Fruit fly (Drosophila melanogaster) whole organism, pupa: ENCODE measurements around the gene Or82a.

Source experiments
- CG10348 ChIP-seq: fragments of 200-800 bp; sonication (Bioruptor generic); IDR thresholded peaks from 2 replicates; pipeline ENCODE4 v1.3.6; 2022; ENCODE audit warnings: missing biosample characterization, missing genetic modification characterization
- CG12605 ChIP-seq: fragments of 200-800 bp; sonication (Bioruptor generic); IDR thresholded peaks from 2 replicates; pipeline ENCODE4 v1.3.6; 2022; ENCODE audit warnings: missing biosample characterization, missing genetic modification characterization
- CG13204 ChIP-seq: fragments of 200-800 bp; sonication (Bioruptor generic); optimal IDR thresholded peaks from 2 replicates; lab custom pipeline; 2018; ENCODE audit warnings: missing biosample characterization, mild to moderate bottlenecking, missing genetic modification characterization, moderate library complexity
- CG14655 ChIP-seq: fragments of 200-800 bp; sonication (Bioruptor generic); optimal IDR thresholded peaks from 3 replicates; lab custom pipeline; 2017; ENCODE audit warnings: mild to moderate bottlenecking, missing biosample characterization, missing genetic modification reagents, missing genetic modification characterization
- CG17806 ChIP-seq: fragments of 200-800 bp; sonication (Bioruptor generic); optimal IDR thresholded peaks from 2 replicates; lab custom pipeline; 2018; ENCODE audit warnings: missing biosample characterization, mild to moderate bottlenecking, missing genetic modification characterization, moderate library complexity
- CG32121 ChIP-seq: fragments of 200-800 bp; sonication (Bioruptor generic); IDR thresholded peaks from 2 replicates; pipeline ENCODE4 v1.3.6; 2022; ENCODE audit warnings: missing biosample characterization, missing genetic modification characterization
- CG34367 ChIP-seq: fragments of 200-800 bp; sonication (Bioruptor generic); optimal IDR thresholded peaks from 2 replicates; lab custom pipeline; 2018; ENCODE audit warnings: missing biosample characterization, mild to moderate bottlenecking, missing genetic modification characterization
- CG4496 ChIP-seq: fragments of 200-800 bp; sonication (Bioruptor generic); IDR thresholded peaks from 3 replicates; pipeline ENCODE4 v1.3.6; 2022; ENCODE audit warnings: missing biosample characterization, missing genetic modification characterization
- CG8159 ChIP-seq: fragments of 200-800 bp; sonication (Bioruptor generic); optimal IDR thresholded peaks from 3 replicates; lab custom pipeline; 2018; ENCODE audit warnings: missing biosample characterization, mild to moderate bottlenecking, missing genetic modification characterization, moderate library complexity
- CG8301 ChIP-seq: fragments of 200-800 bp; sonication (Bioruptor generic); optimal IDR thresholded peaks from 2 replicates; lab custom pipeline; 2018; ENCODE audit warnings: missing biosample characterization, mild to moderate bottlenecking, missing genetic modification characterization
- CG9948 ChIP-seq: fragments of 200-800 bp; sonication (Bioruptor generic); optimal IDR thresholded peaks from 2 replicates; lab custom pipeline; 2018; ENCODE audit warnings: missing biosample characterization, mild to moderate bottlenecking, missing genetic modification characterization, moderate library complexity
- Pif1B ChIP-seq: fragments of 200-800 bp; sonication (Bioruptor generic); optimal IDR thresholded peaks from 3 replicates; lab custom pipeline; 2016; ENCODE audit warnings: missing biosample characterization, missing genetic modification characterization
- fd96Ca ChIP-seq: fragments of 200-800 bp; sonication (Bioruptor generic); IDR thresholded peaks from 3 replicates; pipeline ENCODE4 v1.3.6; 2022; ENCODE audit warnings: missing biosample characterization, missing genetic modification characterization
- rn ChIP-seq: fragments of 200-800 bp; sonication (Bioruptor generic); IDR thresholded peaks from 2 replicates; pipeline ENCODE4 v1.3.6; 2022; ENCODE audit warnings: missing biosample characterization, missing genetic modification characterization

- TF ChIP-seq CG10348 (GFP tag; lab: Robert Waterston, UW) (no peak), CG14655 (GFP tag; lab: Kevin White, UChicago) (no peak), CG17806 (no peak), CG9948 (tag; lab: Kevin White, UChicago) (no peak), fd96Ca (GFP tag; lab: Robert Waterston, UW) (no peak), CG32121 (GFP tag; lab: Robert Waterston, UW) (no peak), Pif1B (GFP tag; lab: Kevin White, UChicago) (no peak), CG8301 (tag; lab: Kevin White, UChicago) (no peak), CG4496 (GFP tag; lab: Robert Waterston, UW) (no peak), CG8159 (tag; lab: Kevin White, UChicago) (no peak), rn (GFP tag; lab: Robert Waterston, UW) (no peak), CG12605 (GFP tag; lab: Robert Waterston, UW) (no peak), CG34367 (tag; lab: Kevin White, UChicago) (no peak), CG13204 (no peak)
Observed at dm6 chr3R:4294689-4295088, 37.9 kb downstream of the Or82a start, which contains the start of gene Nepl11.
